Worm (Caenorhabditis elegans): Measurements from ENCODE around the gene C39H7.4.

- TF ChIP-seq flt-1 (GFP tag; IDR thresholded peaks at IDR 0.05) = no peak
- TF ChIP-seq klf-2 (GFP tag; conservative IDR thresholded peaks at IDR 0.05) = no peak
- no peak for TF ChIP-seq tab-1 (GFP tag; IDR thresholded peaks at IDR 0.05)
- no peak for TF ChIP-seq ref-1 (GFP tag; conservative IDR thresholded peaks at IDR 0.05)
- no peak for TF ChIP-seq med-1 (GFP tag; optimal IDR thresholded peaks at IDR 0.05; ENCODE audit: insufficient read depth)
Observed at ce11 chrIV:5590120-5590519, 24.3 kb downstream of the C39H7.4 start.

Data from whole organism, midembryonic.